Worm (Caenorhabditis elegans): ENCODE data around the gene F44D12.10.

DNA sequence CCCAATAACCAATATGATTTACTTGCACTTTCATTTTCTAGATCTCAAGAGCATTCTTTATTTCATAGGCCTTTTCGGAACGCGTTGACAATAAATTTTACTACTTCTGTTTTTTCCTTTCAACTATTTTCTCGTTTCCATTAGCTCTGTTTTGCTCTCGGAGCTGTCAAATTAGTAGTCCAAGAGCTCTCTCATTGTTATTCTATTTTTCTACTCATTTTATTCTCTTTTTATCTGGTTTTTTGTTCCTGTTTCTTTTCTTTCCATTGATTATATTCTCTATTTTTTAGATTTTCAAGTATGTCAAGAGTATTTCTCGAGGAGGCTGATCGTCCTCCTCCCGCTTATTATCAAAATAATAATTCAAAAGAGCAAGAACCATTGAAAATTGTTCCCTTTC lies 10.2 kb upstream of the F44D12.10 start, which contains the start of gene T04B2.3:
- TF ChIP-seq ztf-11 (tag; optimal IDR thresholded peaks at IDR 0.05) = no peak
- TF ChIP-seq ham-2 (GFP tag; optimal IDR thresholded peaks at IDR 0.05) = no peak
- TF ChIP-seq lin-13 (tag; optimal IDR thresholded peaks at IDR 0.05) = no peak
- TF ChIP-seq snpc-4 (tag; optimal IDR thresholded peaks at IDR 0.05) = no peak
- TF ChIP-seq lin-32 (GFP tag; optimal IDR thresholded peaks at IDR 0.05) = no peak
- TF ChIP-seq unc-62 (GFP tag; optimal IDR thresholded peaks at IDR 0.05) = no peak
- no peak for TF ChIP-seq nhr-12 (tag; optimal IDR thresholded peaks at IDR 0.05)
- no peak for TF ChIP-seq mls-2 (tag; optimal IDR thresholded peaks at IDR 0.05)
- TF ChIP-seq ces-1 (GFP tag; optimal IDR thresholded peaks at IDR 0.05) = no peak
- no peak for TF ChIP-seq elt-1 (tag; optimal IDR thresholded peaks at IDR 0.05; ENCODE audit: borderline replicate concordance, insufficient read depth)
- TF ChIP-seq nhr-28 (tag; optimal IDR thresholded peaks at IDR 0.05) = no peak
- TF ChIP-seq nhr-237 (tag; optimal IDR thresholded peaks at IDR 0.05) = no peak
- no peak for TF ChIP-seq mep-1 (tag; optimal IDR thresholded peaks at IDR 0.05)
- TF ChIP-seq bed-3 (GFP tag; optimal IDR thresholded peaks at IDR 0.05) = no peak

All from whole organism, mixed stage, embryonic.